Fruit fly (Drosophila melanogaster): ENCODE measurements around the gene Gr98d.

Gr98d gene

dm6 chr3R:27554964-27555363 is 9.1 kb downstream of the Gr98d start (continued):
- TF ChIP-seq eg (GFP tag; IDR thresholded peaks at IDR 0.05): peak; percentile 93
- TF ChIP-seq CG6854 (GFP tag; optimal IDR thresholded peaks at IDR 0.05): no peak
- TF ChIP-seq Hr39 (GFP tag; optimal IDR thresholded peaks at IDR 0.05): peak; percentile 27
- TF ChIP-seq Lpt (GFP tag; optimal IDR thresholded peaks at IDR 0.05): peak; percentile 85
- TF ChIP-seq vri (GFP tag; optimal IDR thresholded peaks at IDR 0.05): no peak
- TF ChIP-seq Met (GFP tag; optimal IDR thresholded peaks at IDR 0.05): peak; percentile 46
- TF ChIP-seq fd85E (GFP tag; optimal IDR thresholded peaks at IDR 0.05): no peak
- no peak for TF ChIP-seq Eip93F (GFP tag; optimal IDR thresholded peaks at IDR 0.05)
- peak; percentile 33 for TF ChIP-seq CG3032 (tag; optimal IDR thresholded peaks at IDR 0.05)
- TF ChIP-seq Hr38 (GFP tag; optimal IDR thresholded peaks at IDR 0.05): no peak
- TF ChIP-seq CG6808 (GFP tag; optimal IDR thresholded peaks at IDR 0.05): no peak
- peak; percentile 73 for TF ChIP-seq CG10631 (GFP tag; optimal IDR thresholded peaks at IDR 0.05)
- TF ChIP-seq OdsH (GFP tag; optimal IDR thresholded peaks at IDR 0.05): peak; percentile 76
- peak; percentile 88 for TF ChIP-seq Eip78C (GFP tag)
- TF ChIP-seq cyc (GFP tag; optimal IDR thresholded peaks at IDR 0.05): no peak
- TF ChIP-seq CG16779 (tag; optimal IDR thresholded peaks at IDR 0.05): peak; percentile 32
- TF ChIP-seq net (GFP tag; optimal IDR thresholded peaks at IDR 0.05): peak; percentile 80
- no peak for TF ChIP-seq Ets21C (GFP tag; optimal IDR thresholded peaks at IDR 0.05)
- peak; percentile 14 for TF ChIP-seq spab (GFP tag; optimal IDR thresholded peaks at IDR 0.05)
- TF ChIP-seq Eip75B (GFP tag; optimal IDR thresholded peaks at IDR 0.05): peak; percentile 49
- peak; percentile 36 for TF ChIP-seq CG8319 (GFP tag; optimal IDR thresholded peaks at IDR 0.05)
- no peak for TF ChIP-seq Blimp-1 (GFP tag; optimal IDR thresholded peaks at IDR 0.05)
- peak; percentile 77 for TF ChIP-seq achi (GFP tag; optimal IDR thresholded peaks at IDR 0.05)
- peak; percentile 89 for TF ChIP-seq CG11294 (GFP tag; IDR thresholded peaks at IDR 0.05)
- TF ChIP-seq acj6 (GFP tag; optimal IDR thresholded peaks at IDR 0.05): peak; percentile 71
- peak; percentile 91 for TF ChIP-seq Hr4 (GFP tag; optimal IDR thresholded peaks at IDR 0.05)
- TF ChIP-seq CG6276 (GFP tag; optimal IDR thresholded peaks at IDR 0.05): peak; percentile 90
- peak; percentile 57 for TF ChIP-seq fkh (GFP tag; optimal IDR thresholded peaks at IDR 0.05)

DNA sequence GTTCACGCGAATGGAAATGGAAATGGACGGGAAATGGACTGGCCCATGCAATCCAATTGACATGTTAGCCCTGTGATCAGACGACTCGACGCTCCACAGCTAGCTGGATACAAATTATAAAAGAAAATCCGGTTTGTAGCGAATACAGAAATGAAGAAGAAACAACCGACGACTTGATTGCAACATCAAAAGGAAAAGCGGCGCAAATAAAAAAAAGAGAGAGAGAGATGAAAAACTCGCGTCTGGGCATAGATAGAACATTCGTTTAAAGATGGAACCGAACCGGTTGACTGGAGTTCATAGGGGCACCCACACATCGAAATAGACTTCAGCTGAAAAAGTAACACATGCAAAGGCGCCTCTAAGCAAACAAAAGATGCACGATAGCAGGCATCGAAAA is 10.0 kb downstream of the Gr98d start:
- no peak for TF ChIP-seq ss (GFP tag; optimal IDR thresholded peaks at IDR 0.05)

DNA sequence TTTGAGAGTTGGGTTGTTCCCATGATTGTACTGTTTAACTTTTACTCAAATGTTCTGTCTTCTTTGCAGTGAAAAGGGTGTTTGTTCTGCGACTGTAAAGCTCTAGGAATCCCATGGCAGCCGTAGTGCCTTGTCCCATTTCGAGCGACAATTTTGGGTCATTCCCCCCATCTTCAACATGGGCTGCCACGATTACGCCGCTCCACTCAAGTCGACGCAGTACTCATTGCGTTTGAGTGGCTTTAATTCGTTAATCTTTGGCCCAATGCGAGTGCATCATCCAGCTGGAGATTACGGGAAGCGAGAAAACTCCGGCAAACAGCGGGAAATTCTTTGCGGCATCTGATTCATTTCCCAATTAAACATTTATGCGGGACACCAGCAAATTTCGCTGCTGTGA is 10.6 kb downstream of the Gr98d start:
- TF ChIP-seq CG11294 (GFP tag; IDR thresholded peaks at IDR 0.05): no peak
- peak; percentile 89 for TF ChIP-seq svp (GFP tag)

dm6 chr3R:27556972-27557371 is 11.1 kb downstream of the Gr98d start:
- TF ChIP-seq CG8119 (GFP tag; IDR thresholded peaks at IDR 0.05) (peak; percentile 77), Eip78C (GFP tag) (peak; percentile 87), CG7368 (GFP tag; optimal IDR thresholded peaks at IDR 0.05) (peak; percentile 43), OdsH (GFP tag; optimal IDR thresholded peaks at IDR 0.05) (peak; percentile 65), lz (GFP tag; optimal IDR thresholded peaks at IDR 0.05) (peak; percentile 35), CG3919 (GFP tag; optimal IDR thresholded peaks at IDR 0.05) (peak; percentile 76), Ets21C (GFP tag; optimal IDR thresholded peaks at IDR 0.05) (peak; percentile 18), Eip75B (GFP tag; optimal IDR thresholded peaks at IDR 0.05) (peak; percentile 51), eg (GFP tag; IDR thresholded peaks at IDR 0.05) (peak; percentile 88), CG10669 (GFP tag; optimal IDR thresholded peaks at IDR 0.05) (peak; percentile 42), CG9139 (GFP tag; optimal IDR thresholded peaks at IDR 0.05) (no peak), CG6792 (GFP tag; optimal IDR thresholded peaks at IDR 0.05) (peak; percentile 50), Smox (GFP tag; optimal IDR thresholded peaks at IDR 0.05) (no peak), fd85E (GFP tag; optimal IDR thresholded peaks at IDR 0.05) (no peak), CG16779 (tag; optimal IDR thresholded peaks at IDR 0.05) (no peak), cyc (GFP tag; optimal IDR thresholded peaks at IDR 0.05) (peak; percentile 66), spab (GFP tag; optimal IDR thresholded peaks at IDR 0.05) (no peak), CG31627 (GFP tag; optimal IDR thresholded peaks at IDR 0.05) (peak; percentile 57), vri (GFP tag; optimal IDR thresholded peaks at IDR 0.05) (peak; percentile 45), dac (GFP tag; optimal IDR thresholded peaks at IDR 0.05) (peak; percentile 2), salr (GFP tag; optimal IDR thresholded peaks at IDR 0.05) (peak in 1 of 2 experiments; percentile 45), Lpt (GFP tag; optimal IDR thresholded peaks at IDR 0.05) (peak; percentile 66), pdm3 (GFP tag; optimal IDR thresholded peaks at IDR 0.05) (peak; percentile 67), Eip93F (GFP tag; optimal IDR thresholded peaks at IDR 0.05) (no peak), CG34406 (GFP tag; optimal IDR thresholded peaks at IDR 0.05) (peak; percentile 40), Gug (GFP tag; IDR thresholded peaks at IDR 0.05) (peak; percentile 71), fd59A (GFP tag; optimal IDR thresholded peaks at IDR 0.05) (no peak), CG6163 (GFP tag; IDR thresholded peaks at IDR 0.05) (peak; percentile 81), Hr39 (GFP tag; optimal IDR thresholded peaks at IDR 0.05) (peak; percentile 55), CG8319 (GFP tag; optimal IDR thresholded peaks at IDR 0.05) (peak; percentile 31)

All from whole organism, prepupa.